Worm (Caenorhabditis elegans) whole organism, mixed stage, embryonic: ENCODE data around the gene F56D5.2.

ENCODE experiments used
- bed-3 ChIP-seq: fragments of 200-800 bp; sonication (Bioruptor generic); optimal IDR thresholded peaks from 3 replicates; lab custom pipeline; 2018; ENCODE audit warnings: mild to moderate bottlenecking, missing genetic modification characterization, moderate library complexity, missing compliant biosample characterization
- blmp-1 ChIP-seq: fragments of 150-350 bp; optimal IDR thresholded peaks from 2 replicates; lab custom pipeline; 2014; ENCODE audit warnings: missing biosample characterization, missing genetic modification characterization
- elt-3 ChIP-seq: fragments of 150-350 bp; optimal IDR thresholded peaks from 2 replicates; lab custom pipeline; 2014; ENCODE audit warnings: missing biosample characterization, missing genetic modification characterization
- flh-1 ChIP-seq: fragments of 200-800 bp; sonication (Bioruptor generic); optimal IDR thresholded peaks from 2 replicates; lab custom pipeline; 2018; ENCODE audit warnings: mild to moderate bottlenecking, missing genetic modification characterization, moderate library complexity, missing compliant biosample characterization
- mep-1 ChIP-seq: fragments of 150-350 bp; optimal IDR thresholded peaks from 2 replicates; lab custom pipeline; 2017; ENCODE audit warnings: missing biosample characterization, missing genetic modification reagents, missing genetic modification characterization, inconsistent platforms
- nhr-28 ChIP-seq: fragments of 150-350 bp; optimal IDR thresholded peaks from 2 replicates; lab custom pipeline; 2014; ENCODE audit warnings: missing biosample characterization, missing genetic modification characterization
- nhr-76 ChIP-seq: sonication (generic microtip); optimal IDR thresholded peaks from 2 replicates; lab custom pipeline; 2017; ENCODE audit warnings: missing biosample characterization, missing genetic modification characterization
- unc-120 ChIP-seq: sonication (generic microtip); optimal IDR thresholded peaks from 2 replicates; lab custom pipeline; 2017; ENCODE audit warnings: missing genetic modification characterization, missing compliant biosample characterization; ENCODE audit not compliant: poor library complexity, severe bottlenecking
- unc-39 ChIP-seq: fragments of 150-350 bp; optimal IDR thresholded peaks from 2 replicates; lab custom pipeline; 2014; ENCODE audit warnings: missing biosample characterization, missing genetic modification characterization
- unc-62 ChIP-seq: fragments of 150-350 bp; optimal IDR thresholded peaks from 2 replicates; lab custom pipeline; 2014; ENCODE audit warnings: missing biosample characterization, missing genetic modification reagents, missing genetic modification characterization

DNA sequence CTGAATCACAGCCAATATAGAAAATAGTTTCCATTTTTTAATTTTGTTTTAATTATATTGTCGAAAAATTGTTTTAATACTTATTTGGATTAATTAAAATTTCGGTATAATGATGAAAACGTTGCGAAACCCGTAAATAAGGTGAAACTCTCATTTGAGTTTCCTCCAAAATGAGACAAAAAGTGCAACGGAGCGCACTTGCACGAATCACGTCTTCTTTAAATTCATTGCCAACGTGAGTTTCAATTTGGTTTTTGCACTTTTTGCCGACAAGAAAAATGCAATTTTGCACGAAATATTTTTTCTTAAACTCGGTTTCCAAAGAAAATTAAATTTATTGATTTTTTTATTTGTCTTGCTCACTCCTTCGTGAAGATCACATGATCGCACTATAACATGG lies 12.4 kb downstream of the F56D5.2 start, which contains the start of gene daf-15:
- TF ChIP-seq unc-62 (GFP tag; lab: Kevin White, UChicago): no peak
- TF ChIP-seq nhr-28 (tag; lab: Kevin White, UChicago): no peak
- no peak for TF ChIP-seq blmp-1 (tag; lab: Kevin White, UChicago)
- TF ChIP-seq flh-1 (GFP tag; lab: Kevin White, UChicago): no peak
- no peak for TF ChIP-seq unc-39 (tag; lab: Kevin White, UChicago)
- TF ChIP-seq nhr-76 (tag; lab: Kevin White, UChicago): no peak
- TF ChIP-seq bed-3 (GFP tag; lab: Kevin White, UChicago): no peak
- no peak for TF ChIP-seq elt-3 (tag; lab: Kevin White, UChicago)
- TF ChIP-seq mep-1 (tag; lab: Kevin White, UChicago): peak; percentile 0
- TF ChIP-seq unc-120 (tag; lab: Kevin White, UChicago): no peak
